Fruit fly (Drosophila melanogaster) whole organism, adult: ENCODE data around the gene CG6418.

Source experiments
- CG14711 ChIP-seq: fragments of 200-800 bp; sonication (Bioruptor generic); optimal IDR thresholded peaks from 2 replicates; lab custom pipeline; 2018; ENCODE audit warnings: missing biosample characterization, mild to moderate bottlenecking, missing genetic modification characterization, moderate library complexity
- CG1620 ChIP-seq: fragments of 200-800 bp; sonication (Bioruptor generic); optimal IDR thresholded peaks from 2 replicates; lab custom pipeline; 2016; ENCODE audit warnings: missing biosample characterization, missing genetic modification characterization
- CG33017 ChIP-seq: fragments of 200-800 bp; sonication (Bioruptor generic); optimal IDR thresholded peaks from 2 replicates; lab custom pipeline; 2018; ENCODE audit warnings: missing biosample characterization, mild to moderate bottlenecking, missing genetic modification characterization, moderate library complexity
- CG7045 ChIP-seq: fragments of 200-800 bp; sonication (Bioruptor generic); optimal IDR thresholded peaks from 2 replicates; lab custom pipeline; 2017; ENCODE audit warnings: missing biosample characterization, mild to moderate bottlenecking, missing genetic modification characterization
- CG7101 ChIP-seq: fragments of 200-800 bp; sonication (Bioruptor generic); optimal IDR thresholded peaks from 2 replicates; lab custom pipeline; 2018; ENCODE audit warnings: missing biosample characterization, mild to moderate bottlenecking, missing genetic modification characterization, moderate library complexity
- Clk ChIP-seq: fragments of 200-800 bp; sonication (Bioruptor generic); optimal IDR thresholded peaks from 2 replicates; lab custom pipeline; 2017; ENCODE audit warnings: missing biosample characterization, missing genetic modification characterization
- Crg-1 ChIP-seq: fragments of 200-800 bp; sonication (Bioruptor generic); optimal IDR thresholded peaks from 2 replicates; lab custom pipeline; 2016; ENCODE audit warnings: missing biosample characterization, missing genetic modification characterization
- Hr96 ChIP-seq: fragments of 200-800 bp; sonication (Bioruptor generic); optimal IDR thresholded peaks from 2 replicates; lab custom pipeline; 2016; ENCODE audit warnings: missing biosample characterization, missing genetic modification characterization
- Mnt ChIP-seq: fragments of 200-800 bp; sonication (Bioruptor generic); optimal IDR thresholded peaks from 2 replicates; lab custom pipeline; 2016; ENCODE audit warnings: missing biosample characterization, mild to moderate bottlenecking, missing genetic modification characterization
- cic ChIP-seq: fragments of 200-800 bp; sonication (Bioruptor generic); optimal IDR thresholded peaks from 2 replicates; lab custom pipeline; 2017; ENCODE audit warnings: missing biosample characterization, mild to moderate bottlenecking, missing genetic modification characterization, moderate library complexity
- cnc ChIP-seq, 2 experiments: fragments of >200 bp; optimal IDR thresholded peaks; 2 replicates each; lab custom pipeline; 2017
- kay ChIP-seq: fragments of 200-800 bp; sonication (Bioruptor generic); peaks from one replicate; lab custom pipeline; 2016; ENCODE audit warnings: missing biosample characterization, missing genetic modification characterization, borderline replicate concordance
- pad ChIP-seq: fragments of 200-800 bp; sonication (Bioruptor generic); optimal IDR thresholded peaks from 3 replicates; lab custom pipeline; 2017; ENCODE audit warnings: missing biosample characterization, missing genetic modification characterization, mild to moderate bottlenecking, moderate library complexity, missing genetic modification reagents
- tj ChIP-seq: fragments of 200-800 bp; sonication (Bioruptor generic); optimal IDR thresholded peaks from 3 replicates; lab custom pipeline; 2017; ENCODE audit warnings: missing biosample characterization, mild to moderate bottlenecking, missing genetic modification characterization, moderate library complexity

The CG6418 gene

DNA sequence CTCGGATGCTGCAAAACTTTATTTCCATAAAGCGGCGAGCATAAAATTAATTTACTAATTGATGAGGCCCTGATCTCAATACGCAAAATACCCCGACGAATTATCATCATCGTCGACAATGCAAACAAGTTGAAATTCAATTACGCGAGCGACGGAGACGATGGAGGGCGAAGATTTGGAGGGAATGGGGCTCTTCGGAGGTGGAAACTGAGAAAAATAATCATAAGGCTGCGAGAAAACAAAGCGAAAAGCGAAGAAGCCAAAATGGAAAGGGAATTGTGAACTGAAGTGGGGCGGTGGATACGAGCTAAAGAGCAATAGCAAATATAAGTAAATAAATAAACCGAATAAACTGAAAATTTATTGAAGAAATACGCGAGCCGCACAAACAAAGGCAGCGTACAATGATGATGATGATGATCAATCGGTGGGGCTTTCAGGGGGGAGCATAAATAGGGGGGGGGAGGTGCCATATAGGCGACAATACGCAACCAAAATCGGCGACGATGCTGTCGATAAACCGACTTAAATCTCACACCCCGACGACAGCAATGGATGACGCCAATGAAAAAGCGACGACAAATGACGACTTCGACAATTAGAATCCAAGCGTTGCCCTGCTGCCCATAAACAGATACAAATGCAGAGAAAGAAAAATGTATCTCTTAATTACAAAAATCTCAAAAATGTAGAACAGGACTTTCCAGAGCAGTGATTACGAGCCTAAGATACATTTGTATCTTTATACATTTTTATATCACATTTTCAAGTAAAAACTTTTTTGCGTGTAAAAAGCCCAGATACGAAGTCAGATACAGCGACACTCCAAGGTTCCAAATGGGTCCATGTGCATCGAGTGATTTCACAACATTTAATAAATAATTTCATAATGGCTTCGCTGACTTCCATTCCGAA is 40.7 kb downstream of the CG6418 start:
- peak; percentile 55 for TF ChIP-seq kay (GFP tag; lab: Kevin White, UChicago)
- no peak for TF ChIP-seq CG7045

DNA sequence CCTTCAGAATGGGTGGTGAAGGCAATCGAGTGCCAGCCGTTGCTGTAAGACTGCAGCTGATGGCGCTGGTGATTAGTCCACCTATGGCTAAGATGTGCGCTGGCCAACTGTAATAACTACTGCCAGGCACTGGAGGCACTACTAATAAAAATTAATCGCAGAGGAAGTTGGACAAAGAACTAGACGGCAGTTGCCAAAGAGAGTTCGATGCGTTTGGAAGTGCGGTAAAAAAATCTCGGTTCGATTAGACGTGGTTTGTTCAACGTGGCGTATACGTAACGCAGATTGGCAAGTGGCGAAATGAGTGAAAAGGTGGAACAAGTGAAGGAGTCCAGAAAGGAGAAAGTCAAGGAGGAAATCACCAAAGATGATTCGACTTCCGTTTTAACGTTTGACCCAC is 43.6 kb downstream of the CG6418 start, which contains the start of gene tna:
Gene tna (plus strand): TSS at position 301 of the 400 bp plus-strand sequence.
- TF ChIP-seq CG7101 (no peak), CG1620 (GFP tag; lab: Kevin White, UChicago) (no peak), cic (no peak), CG33017 (tag; lab: Kevin White, UChicago) (no peak), tj (GFP tag; lab: Kevin White, UChicago) (no peak), Hr96 (GFP tag; lab: Kevin White, UChicago) (no peak), Clk (GFP tag; lab: Kevin White, UChicago) (no peak)

DNA sequence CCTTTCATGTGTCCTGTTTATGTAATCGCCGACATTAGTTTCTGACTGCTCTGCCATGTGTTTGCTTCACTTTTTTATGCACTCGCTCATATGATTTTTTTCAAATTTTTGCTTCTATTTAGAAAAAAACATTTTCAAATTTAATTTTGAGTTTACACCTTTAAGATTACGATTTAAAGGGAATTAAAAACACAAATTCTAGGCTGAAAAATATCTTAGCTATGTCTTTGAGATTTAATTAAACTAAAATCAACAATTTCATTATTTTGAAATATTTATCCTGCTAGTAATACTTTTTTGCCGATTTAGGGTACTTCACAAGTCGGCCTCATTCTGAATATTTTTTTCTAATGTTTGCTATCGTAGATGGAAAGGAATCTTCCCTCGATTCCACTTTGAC is 45.6 kb downstream of the CG6418 start:
- TF ChIP-seq CG14711 = no peak

DNA sequence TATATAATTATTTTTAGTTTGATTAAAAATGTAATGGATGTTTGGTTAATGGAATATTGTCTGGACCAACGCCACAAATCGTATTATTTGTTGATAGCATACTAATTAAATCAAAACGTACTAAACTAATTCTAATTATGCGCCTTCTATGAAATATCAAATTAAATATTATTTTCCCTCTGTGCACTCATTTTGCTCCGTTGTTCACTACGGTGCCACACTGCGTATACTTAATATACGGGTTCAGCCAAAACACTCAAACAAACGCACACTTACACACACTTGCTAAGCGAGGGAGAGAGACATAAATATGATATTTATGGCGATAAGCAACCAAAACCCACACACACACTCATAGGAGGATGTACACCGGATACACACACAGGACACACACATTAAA is 49.7 kb downstream of the CG6418 start:
- TF ChIP-seq Crg-1 (GFP tag; lab: Kevin White, UChicago) = no peak
- no peak for TF ChIP-seq tj (GFP tag; lab: Kevin White, UChicago)

DNA sequence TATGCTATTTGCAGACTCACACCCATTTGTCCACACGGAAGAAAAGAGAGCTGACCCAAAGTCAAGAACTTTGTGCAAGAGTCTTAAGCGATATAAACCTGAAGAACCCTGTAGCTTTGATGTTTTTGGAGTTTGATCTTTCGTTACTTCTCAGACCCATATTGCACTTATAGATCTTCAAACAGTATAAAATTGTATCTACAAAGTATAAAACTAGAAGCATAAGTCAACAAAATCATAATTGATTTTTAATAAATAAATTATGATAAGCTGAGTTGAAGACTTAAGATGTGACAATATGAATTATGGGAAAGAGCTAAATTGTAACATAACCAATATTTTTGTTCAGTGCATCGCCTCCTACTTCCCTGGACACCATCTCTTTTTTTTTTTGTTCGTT is 51.5 kb downstream of the CG6418 start:
- TF ChIP-seq CG14711 = no peak
- no peak for TF ChIP-seq tj (GFP tag; lab: Kevin White, UChicago)
- no peak for TF ChIP-seq Hr96 (GFP tag; lab: Kevin White, UChicago)
- no peak for TF ChIP-seq CG1620 (GFP tag; lab: Kevin White, UChicago)
- TF ChIP-seq Mnt = no peak
- no peak for TF ChIP-seq CG7045
- TF ChIP-seq cnc (optimal IDR thresholded peaks at IDR 0.05; lab: Kevin White, UChicago) = no peak
- no peak for TF ChIP-seq cic
- TF ChIP-seq CG33017 (tag; lab: Kevin White, UChicago) = no peak
- no peak for TF ChIP-seq pad (GFP tag; lab: Kevin White, UChicago)
- TF ChIP-seq CG7101 = no peak
